Fruit fly (Drosophila melanogaster) whole organism, embryonic: ENCODE data around the gene CG33510.

ENCODE experiments used
- BEAF-32 ChIP-seq: fragments of 200-800 bp; sonication (Bioruptor generic); optimal IDR thresholded peaks from 3 replicates; lab custom pipeline; 2017; ENCODE audit warnings: missing biosample characterization, missing genetic modification characterization, mild to moderate bottlenecking, moderate library complexity, missing genetic modification reagents
- CG11398 ChIP-seq: fragments of 200-800 bp; sonication (Bioruptor generic); optimal IDR thresholded peaks from 2 replicates; lab custom pipeline; 2016; ENCODE audit warnings: missing biosample characterization, missing genetic modification characterization
- CG11456 ChIP-seq: fragments of 200-800 bp; sonication (Bioruptor generic); IDR thresholded peaks from 3 replicates; pipeline ENCODE4 v1.3.6; 2022; ENCODE audit warnings: missing biosample characterization, missing genetic modification characterization
- CG11560 ChIP-seq: fragments of 200-800 bp; sonication (Bioruptor generic); IDR thresholded peaks from 3 replicates; pipeline ENCODE4 v1.3.6; 2022; ENCODE audit warnings: missing biosample characterization, missing genetic modification characterization
- CG12104 ChIP-seq: fragments of 200-800 bp; sonication (Bioruptor generic); optimal IDR thresholded peaks from 3 replicates; lab custom pipeline; 2016; ENCODE audit warnings: missing biosample characterization, missing genetic modification characterization
- CG13624 ChIP-seq: fragments of 200-800 bp; sonication (Bioruptor generic); optimal IDR thresholded peaks from 2 replicates; lab custom pipeline; 2016; ENCODE audit warnings: missing biosample characterization, missing genetic modification characterization
- CG14667 ChIP-seq: fragments of 200-800 bp; sonication (Bioruptor generic); IDR thresholded peaks from 2 replicates; pipeline ENCODE4 v1.3.6; 2022; ENCODE audit warnings: missing biosample characterization, missing genetic modification characterization
- CG14710 ChIP-seq: fragments of 200-800 bp; sonication (Bioruptor generic); optimal IDR thresholded peaks from 3 replicates; lab custom pipeline; 2019; ENCODE audit warnings: missing biosample characterization, mild to moderate bottlenecking, missing genetic modification characterization, moderate library complexity
- CG30403 ChIP-seq: fragments of 200-800 bp; sonication (Bioruptor generic); optimal IDR thresholded peaks from 3 replicates; lab custom pipeline; 2016; ENCODE audit warnings: missing biosample characterization, missing genetic modification characterization
- CG32772 ChIP-seq: fragments of 200-800 bp; sonication (Bioruptor generic); IDR thresholded peaks from 2 replicates; pipeline ENCODE4 v1.3.6; 2022; ENCODE audit warnings: missing biosample characterization, missing genetic modification characterization
- CG33213 ChIP-seq: fragments of 200-800 bp; sonication (Bioruptor generic); optimal IDR thresholded peaks from 3 replicates; lab custom pipeline; 2016; ENCODE audit warnings: missing biosample characterization, missing genetic modification characterization
- CG3995 ChIP-seq: fragments of 200-800 bp; sonication (Bioruptor generic); optimal IDR thresholded peaks from 3 replicates; lab custom pipeline; 2016; ENCODE audit warnings: missing biosample characterization, missing genetic modification characterization
- CG4282 ChIP-seq: fragments of 200-800 bp; sonication (Bioruptor generic); optimal IDR thresholded peaks from 2 replicates; lab custom pipeline; 2016; ENCODE audit warnings: missing biosample characterization, missing genetic modification characterization
- CG43689 ChIP-seq: fragments of 200-800 bp; sonication (Bioruptor generic); IDR thresholded peaks from 2 replicates; pipeline ENCODE4 v1.3.6; 2022; ENCODE audit warnings: missing biosample characterization, missing genetic modification characterization
- CG6791 ChIP-seq: fragments of 200-800 bp; sonication (Bioruptor generic); IDR thresholded peaks from 3 replicates; pipeline ENCODE4 v1.3.6; 2022; ENCODE audit warnings: missing biosample characterization, missing genetic modification characterization; ENCODE audit not compliant: partially characterized antibody
- CG6813 ChIP-seq: fragments of 200-800 bp; sonication (Bioruptor generic); optimal IDR thresholded peaks from 2 replicates; lab custom pipeline; 2017; ENCODE audit warnings: missing biosample characterization, missing genetic modification characterization, mild to moderate bottlenecking, moderate library complexity, missing genetic modification reagents
- CG9437 ChIP-seq: fragments of 200-800 bp; sonication (Bioruptor generic); optimal IDR thresholded peaks from 2 replicates; lab custom pipeline; 2018; ENCODE audit warnings: missing biosample characterization, mild to moderate bottlenecking, missing genetic modification characterization
- D ChIP-seq, 2 experiments: fragments of 200-800 bp in 1 of 2; fragments of >200 bp in 1 of 2; sonication (Bioruptor generic) in 1 of 2; optimal IDR thresholded peaks; 2 replicates in 1 of 2; 3 replicates in 1 of 2; lab custom pipeline; 2017; ENCODE audit warnings: mild to moderate bottlenecking in 1 of 2, missing biosample characterization in 1 of 2, missing genetic modification characterization in 1 of 2, missing genetic modification reagents in 1 of 2
- D19A ChIP-seq: fragments of 200-800 bp; optimal IDR thresholded peaks from 3 replicates; lab custom pipeline; 2019; ENCODE audit warnings: missing biosample characterization, mild to moderate bottlenecking, missing genetic modification characterization, moderate library complexity
- E2f2 ChIP-seq: fragments of 200-800 bp; sonication (Bioruptor generic); IDR thresholded peaks from 2 replicates; pipeline ENCODE4 v1.3.6; 2022; ENCODE audit warnings: missing biosample characterization, missing genetic modification characterization
- H15 ChIP-seq: fragments of 200-800 bp; sonication (Bioruptor generic); IDR thresholded peaks from 3 replicates; pipeline ENCODE4 v1.3.6; 2022; ENCODE audit warnings: missing biosample characterization, missing genetic modification characterization
- HLH3B ChIP-seq: fragments of 200-800 bp; sonication (Bioruptor generic); IDR thresholded peaks from 2 replicates; pipeline ENCODE4 v1.3.6; 2022; ENCODE audit warnings: missing biosample characterization, missing genetic modification characterization
- HLHmδ ChIP-seq: fragments of 200-800 bp; sonication (Bioruptor generic); optimal IDR thresholded peaks from 2 replicates; lab custom pipeline; 2018; ENCODE audit warnings: missing biosample characterization, mild to moderate bottlenecking, missing genetic modification characterization, moderate library complexity
- HmgZ ChIP-seq: fragments of 200-800 bp; sonication (Bioruptor generic); optimal IDR thresholded peaks from 2 replicates; lab custom pipeline; 2018; ENCODE audit warnings: missing biosample characterization, mild to moderate bottlenecking, missing genetic modification characterization
- Hr51 ChIP-seq, 2 experiments: fragments of 200-800 bp; sonication (Bioruptor generic); optimal IDR thresholded peaks; 2 replicates in 1 of 2; 3 replicates in 1 of 2; lab custom pipeline; 2016 to 2018; ENCODE audit warnings: missing biosample characterization in 2 of 2, missing genetic modification characterization in 2 of 2, mild to moderate bottlenecking in 1 of 2, moderate library complexity in 1 of 2
- Jarid2 ChIP-seq: fragments of 200-800 bp; sonication (Bioruptor generic); optimal IDR thresholded peaks from 3 replicates; lab custom pipeline; 2017; ENCODE audit warnings: mild to moderate bottlenecking, missing biosample characterization, missing genetic modification reagents, missing genetic modification characterization
- MBD-R2 ChIP-seq: fragments of 200-800 bp; sonication (Bioruptor generic); IDR thresholded peaks from 2 replicates; pipeline ENCODE4 v1.3.6; 2022; ENCODE audit warnings: missing biosample characterization, missing genetic modification characterization
- Nf-YB ChIP-seq: fragments of 200-800 bp; sonication (Bioruptor generic); optimal IDR thresholded peaks from 3 replicates; lab custom pipeline; 2019; ENCODE audit warnings: missing biosample characterization, mild to moderate bottlenecking, missing genetic modification characterization, moderate library complexity
- Sry-δ ChIP-seq: fragments of 200-800 bp; sonication (Bioruptor generic); optimal IDR thresholded peaks from 2 replicates; lab custom pipeline; 2016; ENCODE audit warnings: missing biosample characterization, missing genetic modification characterization
- Taf1 ChIP-seq: fragments of 200-800 bp; sonication (Bioruptor generic); IDR thresholded peaks from 2 replicates; pipeline ENCODE4 v1.3.6; 2022; ENCODE audit warnings: missing biosample characterization, missing genetic modification characterization
- Trl ChIP-seq, 3 experiments: fragments of >200 bp in 2 of 3; fragments of 200-800 bp in 1 of 3; sonication (Bioruptor generic) in 1 of 3; optimal IDR thresholded peaks; 2 replicates in 1 of 3; 3 replicates in 2 of 3; lab custom pipeline; 2016 to 2017; ENCODE audit warnings: missing biosample characterization in 1 of 3, missing genetic modification characterization in 1 of 3
- ato ChIP-seq: fragments of 200-800 bp; sonication (Bioruptor generic); IDR thresholded peaks from 2 replicates; pipeline ENCODE4 v1.3.6; 2022; ENCODE audit warnings: missing biosample characterization, missing genetic modification characterization; ENCODE audit not compliant: partially characterized antibody
- bbx ChIP-seq: fragments of 200-800 bp; sonication (Bioruptor generic); IDR thresholded peaks from 2 replicates; pipeline ENCODE4 v1.3.6; 2022; ENCODE audit warnings: missing biosample characterization, missing genetic modification characterization; ENCODE audit not compliant: partially characterized antibody
- cas ChIP-seq: fragments of 200-800 bp; sonication (Bioruptor generic); IDR thresholded peaks from 2 replicates; pipeline ENCODE4 v1.3.6; 2022; ENCODE audit warnings: missing biosample characterization, missing genetic modification characterization
- chn ChIP-seq: fragments of 200-800 bp; sonication (Bioruptor generic); optimal IDR thresholded peaks from 2 replicates; lab custom pipeline; 2016; ENCODE audit warnings: missing biosample characterization, missing genetic modification characterization
- jigr1 ChIP-seq: fragments of 200-800 bp; sonication (Bioruptor generic); IDR thresholded peaks from 3 replicates; pipeline ENCODE4 v1.3.6; 2022; ENCODE audit warnings: missing biosample characterization, missing genetic modification characterization
- lola ChIP-seq, 3 experiments: fragments of >200 bp in 2 of 3; fragments of 200-800 bp in 1 of 3; sonication (Bioruptor generic) in 1 of 3; optimal IDR thresholded peaks; 2 replicates each; lab custom pipeline; 2017 to 2019; ENCODE audit warnings: missing biosample characterization in 3 of 3, missing genetic modification characterization in 3 of 3, mild to moderate bottlenecking in 1 of 3, moderate library complexity in 1 of 3
- mld ChIP-seq: fragments of 200-800 bp; sonication (Bioruptor generic); IDR thresholded peaks from 3 replicates; pipeline ENCODE4 v1.3.6; 2022; ENCODE audit warnings: missing biosample characterization, missing genetic modification characterization; ENCODE audit not compliant: partially characterized antibody
- oc ChIP-seq: fragments of 200-800 bp; sonication (Bioruptor generic); optimal IDR thresholded peaks from 2 replicates; lab custom pipeline; 2018; ENCODE audit warnings: missing biosample characterization, mild to moderate bottlenecking, missing genetic modification characterization, moderate library complexity
- org-1 ChIP-seq: fragments of 200-800 bp; sonication (Bioruptor generic); optimal IDR thresholded peaks from 2 replicates; lab custom pipeline; 2017; ENCODE audit warnings: missing biosample characterization, missing genetic modification characterization
- pum ChIP-seq: fragments of 200-800 bp; sonication (Bioruptor generic); optimal IDR thresholded peaks from 2 replicates; lab custom pipeline; 2016; ENCODE audit warnings: missing biosample characterization, missing genetic modification characterization
- slbo ChIP-seq: fragments of 200-800 bp; sonication (Bioruptor generic); IDR thresholded peaks from 2 replicates; pipeline ENCODE4 v1.3.6; 2022; ENCODE audit warnings: missing biosample characterization, missing genetic modification characterization
- slou ChIP-seq: fragments of 200-800 bp; sonication (Bioruptor generic); optimal IDR thresholded peaks from 3 replicates; lab custom pipeline; 2016; ENCODE audit warnings: missing biosample characterization, missing genetic modification characterization
- sug ChIP-seq: fragments of 200-800 bp; optimal IDR thresholded peaks from 2 replicates; lab custom pipeline; 2019; ENCODE audit warnings: missing biosample characterization, mild to moderate bottlenecking, missing genetic modification characterization, moderate library complexity
- vvl ChIP-seq: fragments of 200-800 bp; sonication (Bioruptor generic); IDR thresholded peaks from 2 replicates; pipeline ENCODE4 v1.3.6; 2022; ENCODE audit warnings: missing biosample characterization, missing genetic modification characterization
- zen2 ChIP-seq: fragments of 200-800 bp; sonication (Bioruptor generic); IDR thresholded peaks from 3 replicates; pipeline ENCODE4 v1.3.6; 2022; ENCODE audit warnings: missing biosample characterization, missing genetic modification characterization; ENCODE audit not compliant: partially characterized antibody
- zfh2 ChIP-seq: fragments of 200-800 bp; sonication (Bioruptor generic); optimal IDR thresholded peaks from 2 replicates; lab custom pipeline; 2016; ENCODE audit warnings: missing biosample characterization, missing genetic modification characterization

Gene CG33510

dm6 chr2L:21051873-21052736, 32.0 kb downstream of the CG33510 start, which contains the start of gene CG42238 (continued):
- no peak for TF ChIP-seq pum
- peak; percentile 9 for TF ChIP-seq CG13624
- TF ChIP-seq jigr1 (GFP tag; lab: Robert Waterston, UW): no peak
- TF ChIP-seq sug (tag; lab: Kevin White, UChicago): no peak
- no peak for TF ChIP-seq Hr51 (GFP tag; optimal IDR thresholded peaks at IDR 0.05; lab: Kevin White, UChicago)
- TF ChIP-seq H15 (GFP tag; lab: Robert Waterston, UW): no peak
- TF ChIP-seq CG11456 (GFP tag; lab: Robert Waterston, UW): no peak
- TF ChIP-seq CG6791: 0 out of 3 replicates have a peak, but pooled peaks have one; percentile 13
- TF ChIP-seq CG4282 (GFP tag; lab: Kevin White, UChicago): no peak
- no peak for TF ChIP-seq CG11398 (GFP tag; lab: Kevin White, UChicago)
- TF ChIP-seq D19A (tag; lab: Kevin White, UChicago): no peak
- TF ChIP-seq chn: no peak
- no peak for TF ChIP-seq slou (GFP tag; lab: Kevin White, UChicago)
- TF ChIP-seq Trl (optimal IDR thresholded peaks at IDR 0.05; lab: Kevin White, UChicago): peak; percentile 50 to 59
- no peak for TF ChIP-seq Trl (GFP tag; optimal IDR thresholded peaks at IDR 0.05; lab: Kevin White, UChicago)
- 0 out of 3 replicates have a peak, but pooled peaks have one; percentile 16 for TF ChIP-seq zen2 (GFP tag; lab: Robert Waterston, UW)
- TF ChIP-seq CG6813 (GFP tag; lab: Kevin White, UChicago): no peak
- no peak for TF ChIP-seq HLH3B (GFP tag; lab: Robert Waterston, UW)
- TF ChIP-seq E2f2: peak; percentile 73
- TF ChIP-seq HLHmδ (GFP tag; lab: Kevin White, UChicago): peak; percentile 32
- TF ChIP-seq BEAF-32 (GFP tag; lab: Kevin White, UChicago): peak; percentile 36
- TF ChIP-seq oc (tag; lab: Kevin White, UChicago): no peak
- TF ChIP-seq CG12104 (GFP tag; lab: Kevin White, UChicago): no peak
- no peak for TF ChIP-seq org-1 (GFP tag; lab: Kevin White, UChicago)
- TF ChIP-seq cas (GFP tag; lab: Robert Waterston, UW): no peak
- peak; percentile 74 for TF ChIP-seq CG3995 (GFP tag; lab: Kevin White, UChicago)
- no peak for TF ChIP-seq CG14667 (GFP tag; lab: Robert Waterston, UW)
- no peak for TF ChIP-seq mld (GFP tag; lab: Robert Waterston, UW)
- TF ChIP-seq lola (GFP tag; optimal IDR thresholded peaks at IDR 0.05; lab: Kevin White, UChicago): no peak
- peak; percentile 57 for TF ChIP-seq CG32772 (GFP tag; lab: Robert Waterston, UW)
- no peak for TF ChIP-seq CG9437 (GFP tag; lab: Kevin White, UChicago)
- TF ChIP-seq HmgZ (tag; lab: Kevin White, UChicago): peak; percentile 54
- no peak for TF ChIP-seq Taf1 (GFP tag; lab: Robert Waterston, UW)
- 0 out of 2 replicates have a peak, but pooled peaks have one; percentile 13 for TF ChIP-seq slbo (GFP tag; lab: Robert Waterston, UW)
- no peak for TF ChIP-seq CG43689
- peak; percentile 86 for TF ChIP-seq CG33213 (GFP tag; lab: Kevin White, UChicago)
- TF ChIP-seq MBD-R2 (GFP tag; lab: Robert Waterston, UW): 0 out of 2 replicates have a peak, but pooled peaks have one; percentile 15
- 0 out of 2 replicates have a peak, but pooled peaks have one; percentile 39 for TF ChIP-seq ato (GFP tag; lab: Robert Waterston, UW)
- peak; percentile 61 for TF ChIP-seq vvl (GFP tag; lab: Robert Waterston, UW)
- peak; percentile 9 for TF ChIP-seq zfh2 (GFP tag; lab: Kevin White, UChicago)
- no peak for TF ChIP-seq D (optimal IDR thresholded peaks at IDR 0.05; lab: Kevin White, UChicago)
- TF ChIP-seq D (GFP tag; optimal IDR thresholded peaks at IDR 0.05; lab: Kevin White, UChicago): no peak
- TF ChIP-seq Jarid2: peak; percentile 98
- TF ChIP-seq bbx (GFP tag; lab: Robert Waterston, UW): peak; percentile 55
- no peak for TF ChIP-seq CG30403 (GFP tag; lab: Kevin White, UChicago)
- TF ChIP-seq Sry-δ: peak; percentile 10
- TF ChIP-seq CG14710 (tag; lab: Kevin White, UChicago): peak; percentile 57
- no peak for TF ChIP-seq Nf-YB (GFP tag; lab: Kevin White, UChicago)
- TF ChIP-seq CG11560 (tag; lab: Robert Waterston, UW): no peak
